Fruit fly (Drosophila melanogaster) whole organism, adult: ENCODE results near the gene Tgs1.
A peak's percentile ranks its signal among the peaks of the same experiment; 100 is the strongest.

ENCODE experiments used
- CG11617 ChIP-seq: fragments of 200-800 bp; sonication (Bioruptor generic); optimal IDR thresholded peaks from 2 replicates; lab custom pipeline; 2017; ENCODE audit warnings: mild to moderate bottlenecking, missing biosample characterization, missing genetic modification reagents, missing genetic modification characterization
- CG12768 ChIP-seq: fragments of 200-800 bp; sonication (Bioruptor generic); optimal IDR thresholded peaks from 2 replicates; lab custom pipeline; 2017; ENCODE audit warnings: missing biosample characterization, missing genetic modification characterization, mild to moderate bottlenecking, moderate library complexity, missing genetic modification reagents
- CG14711 ChIP-seq: fragments of 200-800 bp; sonication (Bioruptor generic); optimal IDR thresholded peaks from 2 replicates; lab custom pipeline; 2018; ENCODE audit warnings: missing biosample characterization, mild to moderate bottlenecking, missing genetic modification characterization, moderate library complexity
- CG1620 ChIP-seq: fragments of 200-800 bp; sonication (Bioruptor generic); optimal IDR thresholded peaks from 2 replicates; lab custom pipeline; 2016; ENCODE audit warnings: missing biosample characterization, missing genetic modification characterization
- CG33017 ChIP-seq: fragments of 200-800 bp; sonication (Bioruptor generic); optimal IDR thresholded peaks from 2 replicates; lab custom pipeline; 2018; ENCODE audit warnings: missing biosample characterization, mild to moderate bottlenecking, missing genetic modification characterization, moderate library complexity
- CG5204 ChIP-seq: fragments of 200-800 bp; sonication (Bioruptor generic); optimal IDR thresholded peaks from 2 replicates; lab custom pipeline; 2016; ENCODE audit warnings: missing biosample characterization, missing genetic modification characterization
- CG7045 ChIP-seq: fragments of 200-800 bp; sonication (Bioruptor generic); optimal IDR thresholded peaks from 2 replicates; lab custom pipeline; 2017; ENCODE audit warnings: missing biosample characterization, mild to moderate bottlenecking, missing genetic modification characterization
- CG7101 ChIP-seq: fragments of 200-800 bp; sonication (Bioruptor generic); optimal IDR thresholded peaks from 2 replicates; lab custom pipeline; 2018; ENCODE audit warnings: missing biosample characterization, mild to moderate bottlenecking, missing genetic modification characterization, moderate library complexity
- Clk ChIP-seq: fragments of 200-800 bp; sonication (Bioruptor generic); optimal IDR thresholded peaks from 2 replicates; lab custom pipeline; 2017; ENCODE audit warnings: missing biosample characterization, missing genetic modification characterization
- Crg-1 ChIP-seq: fragments of 200-800 bp; sonication (Bioruptor generic); optimal IDR thresholded peaks from 2 replicates; lab custom pipeline; 2016; ENCODE audit warnings: missing biosample characterization, missing genetic modification characterization
- Hr96 ChIP-seq: fragments of 200-800 bp; sonication (Bioruptor generic); optimal IDR thresholded peaks from 2 replicates; lab custom pipeline; 2016; ENCODE audit warnings: missing biosample characterization, missing genetic modification characterization
- Mnt ChIP-seq: fragments of 200-800 bp; sonication (Bioruptor generic); optimal IDR thresholded peaks from 2 replicates; lab custom pipeline; 2016; ENCODE audit warnings: missing biosample characterization, mild to moderate bottlenecking, missing genetic modification characterization
- bab1 ChIP-seq: fragments of 200-800 bp; sonication (Bioruptor generic); optimal IDR thresholded peaks from 3 replicates; lab custom pipeline; 2019; ENCODE audit warnings: missing biosample characterization, mild to moderate bottlenecking, missing genetic modification characterization, moderate library complexity
- cic ChIP-seq: fragments of 200-800 bp; sonication (Bioruptor generic); optimal IDR thresholded peaks from 2 replicates; lab custom pipeline; 2017; ENCODE audit warnings: missing biosample characterization, mild to moderate bottlenecking, missing genetic modification characterization, moderate library complexity
- cnc ChIP-seq, 2 experiments: fragments of >200 bp; optimal IDR thresholded peaks; 2 replicates each; lab custom pipeline; 2017
- kay ChIP-seq: fragments of 200-800 bp; sonication (Bioruptor generic); peaks from one replicate; lab custom pipeline; 2016; ENCODE audit warnings: missing biosample characterization, missing genetic modification characterization, borderline replicate concordance
- ovo ChIP-seq: fragments of 200-800 bp; sonication (Bioruptor generic); optimal IDR thresholded peaks from 2 replicates; lab custom pipeline; 2016; ENCODE audit warnings: missing biosample characterization, missing genetic modification characterization
- pad ChIP-seq: fragments of 200-800 bp; sonication (Bioruptor generic); optimal IDR thresholded peaks from 3 replicates; lab custom pipeline; 2017; ENCODE audit warnings: missing biosample characterization, missing genetic modification characterization, mild to moderate bottlenecking, moderate library complexity, missing genetic modification reagents
- tj ChIP-seq: fragments of 200-800 bp; sonication (Bioruptor generic); optimal IDR thresholded peaks from 3 replicates; lab custom pipeline; 2017; ENCODE audit warnings: missing biosample characterization, mild to moderate bottlenecking, missing genetic modification characterization, moderate library complexity
- toe ChIP-seq: fragments of 200-800 bp; sonication (Bioruptor generic); optimal IDR thresholded peaks from 2 replicates; lab custom pipeline; 2016; ENCODE audit warnings: missing biosample characterization, missing genetic modification characterization

Gene Tgs1

dm6 chr3R:18245044-18245596 is 10.2 kb upstream of the Tgs1 start:
- TF ChIP-seq CG14711 (tag; lab: Kevin White, UChicago): peak; percentile 80
- peak; percentile 73 for TF ChIP-seq kay
- TF ChIP-seq ovo (GFP tag; lab: Kevin White, UChicago): peak; percentile 73
- TF ChIP-seq CG1620: no peak

- TF ChIP-seq bab1 (GFP tag; lab: Kevin White, UChicago) (peak; percentile 19), cic (GFP tag; lab: Kevin White, UChicago) (peak; percentile 84), Clk (GFP tag; lab: Kevin White, UChicago) (no peak), ovo (GFP tag; lab: Kevin White, UChicago) (no peak), tj (GFP tag; lab: Kevin White, UChicago) (peak; percentile 95), CG5204 (GFP tag; lab: Kevin White, UChicago) (no peak), CG1620 (no peak), CG33017 (tag; lab: Kevin White, UChicago) (no peak), pad (no peak), CG14711 (tag; lab: Kevin White, UChicago) (no peak), CG11617 (GFP tag; lab: Kevin White, UChicago) (no peak), CG7045 (GFP tag; lab: Kevin White, UChicago) (no peak), CG7101 (tag; lab: Kevin White, UChicago) (no peak), Hr96 (GFP tag; lab: Kevin White, UChicago) (no peak), toe (GFP tag; lab: Kevin White, UChicago) (no peak), cnc (optimal IDR thresholded peaks at IDR 0.05; lab: Kevin White, UChicago) (peak in 1 of 2 experiments; percentile 83), CG12768 (peak; percentile 68), kay (no peak), Mnt (GFP tag; lab: Kevin White, UChicago) (no peak), Crg-1 (GFP tag; lab: Kevin White, UChicago) (no peak)
Observed at dm6 chr3R:18246041-18246440, 9.3 kb upstream of the Tgs1 start.

- no peak for TF ChIP-seq Crg-1 (GFP tag; lab: Kevin White, UChicago)
- no peak for TF ChIP-seq CG7045 (GFP tag; lab: Kevin White, UChicago)
- TF ChIP-seq tj (GFP tag; lab: Kevin White, UChicago): peak; percentile 46
- TF ChIP-seq CG14711 (tag; lab: Kevin White, UChicago): no peak
- no peak for TF ChIP-seq Hr96 (GFP tag; lab: Kevin White, UChicago)
- peak; percentile 19 for TF ChIP-seq pad
- TF ChIP-seq cic (GFP tag; lab: Kevin White, UChicago): no peak
- no peak for TF ChIP-seq Clk (GFP tag; lab: Kevin White, UChicago)
- TF ChIP-seq CG11617 (GFP tag; lab: Kevin White, UChicago): no peak
- TF ChIP-seq CG5204 (GFP tag; lab: Kevin White, UChicago): no peak
- TF ChIP-seq ovo (GFP tag; lab: Kevin White, UChicago): peak; percentile 43
- TF ChIP-seq cnc (optimal IDR thresholded peaks at IDR 0.05; lab: Kevin White, UChicago): no peak
- no peak for TF ChIP-seq kay
- TF ChIP-seq CG12768: no peak
- TF ChIP-seq bab1 (GFP tag; lab: Kevin White, UChicago): no peak
- TF ChIP-seq CG7101 (tag; lab: Kevin White, UChicago): no peak
Observed at dm6 chr3R:18249268-18249667, 6.1 kb upstream of the Tgs1 start.

dm6 chr3R:18250815-18251214 is 4.5 kb upstream of the Tgs1 start, which contains the start of gene CG18598:
CG18598 (plus strand) TSS chr3R:18251115.
- no peak for TF ChIP-seq kay
- TF ChIP-seq tj (GFP tag; lab: Kevin White, UChicago): peak; percentile 26

dm6 chr3R:18251876-18252275 is 3.5 kb upstream of the Tgs1 start:
- no peak for TF ChIP-seq CG12768
- TF ChIP-seq CG14711 (tag; lab: Kevin White, UChicago): no peak

dm6 chr3R:18252578-18252977 is 2.8 kb upstream of the Tgs1 start, which contains the start of gene CG12320:
CG12320 (minus strand) TSS chr3R:18252734.
- TF ChIP-seq CG11617 (GFP tag; lab: Kevin White, UChicago) (no peak), CG1620 (no peak), bab1 (GFP tag; lab: Kevin White, UChicago) (peak; percentile 45), CG7045 (GFP tag; lab: Kevin White, UChicago) (no peak), pad (no peak)

- TF ChIP-seq kay: no peak
- no peak for TF ChIP-seq CG14711 (tag; lab: Kevin White, UChicago)
- TF ChIP-seq CG1620: no peak
- no peak for TF ChIP-seq CG7045 (GFP tag; lab: Kevin White, UChicago)
- no peak for TF ChIP-seq CG33017 (tag; lab: Kevin White, UChicago)
Observed at dm6 chr3R:18260016-18260415, 4.7 kb downstream of the Tgs1 start.

dm6 chr3R:18261602-18262001 is 6.3 kb downstream of the Tgs1 start:
- no peak for TF ChIP-seq Clk (GFP tag; lab: Kevin White, UChicago)
- no peak for TF ChIP-seq Hr96 (GFP tag; lab: Kevin White, UChicago)
- TF ChIP-seq cnc (optimal IDR thresholded peaks at IDR 0.05; lab: Kevin White, UChicago): no peak
- no peak for TF ChIP-seq CG7045 (GFP tag; lab: Kevin White, UChicago)
- TF ChIP-seq pad: no peak
- no peak for TF ChIP-seq CG11617 (GFP tag; lab: Kevin White, UChicago)
- no peak for TF ChIP-seq CG14711 (tag; lab: Kevin White, UChicago)
- TF ChIP-seq CG12768: no peak
- TF ChIP-seq CG7101 (tag; lab: Kevin White, UChicago): no peak
- TF ChIP-seq kay: no peak
- no peak for TF ChIP-seq ovo (GFP tag; lab: Kevin White, UChicago)
- TF ChIP-seq toe (GFP tag; lab: Kevin White, UChicago): no peak
- TF ChIP-seq CG1620: no peak
